Worm (Caenorhabditis elegans) whole organism, L1 larva: ENCODE results near the gene F59G1.8.

Experiments
- blmp-1 ChIP-seq: fragments of 150-350 bp; optimal IDR thresholded peaks from 2 replicates; lab custom pipeline; 2014; ENCODE audit warnings: missing biosample characterization, missing genetic modification characterization
- fos-1 ChIP-seq: fragments of 150-350 bp; optimal IDR thresholded peaks from 2 replicates; lab custom pipeline; 2014; ENCODE audit warnings: missing biosample characterization, missing genetic modification characterization
- jun-1 ChIP-seq: fragments of 150-350 bp; optimal IDR thresholded peaks from 2 replicates; lab custom pipeline; 2014; ENCODE audit warnings: missing biosample characterization, missing genetic modification reagents, missing genetic modification characterization
- lin-15B ChIP-seq: fragments of 150-350 bp; sonication (generic microtip); optimal IDR thresholded peaks from 3 replicates; lab custom pipeline; 2014; ENCODE audit warnings: missing biosample characterization, missing genetic modification characterization
- mab-9 ChIP-seq: fragments of 200-800 bp; sonication (Bioruptor generic); IDR thresholded peaks from 2 replicates; pipeline ENCODE4 v1.3.6; 2022; ENCODE audit warnings: missing genetic modification reagents, missing genetic modification characterization, missing compliant biosample characterization
- mep-1 ChIP-seq: fragments of 150-350 bp; optimal IDR thresholded peaks from 2 replicates; lab custom pipeline; 2014; ENCODE audit warnings: missing biosample characterization, missing genetic modification characterization
- pqm-1 ChIP-seq: sonication (generic microtip); optimal IDR thresholded peaks from 3 replicates; lab custom pipeline; 2017; ENCODE audit warnings: missing biosample characterization, missing genetic modification characterization

ce11 chrII:5858322-5858721 lies 48.0 kb upstream of the F59G1.8 start, which contains the start of gene F55C12.4:
- TF ChIP-seq mep-1: no peak
- TF ChIP-seq pqm-1 (tag; lab: Kevin White, UChicago): no peak
- no peak for TF ChIP-seq fos-1
- TF ChIP-seq lin-15B: no peak
- no peak for TF ChIP-seq jun-1
- no peak for TF ChIP-seq mab-9 (GFP tag; lab: Robert Waterston, UW)
- TF ChIP-seq blmp-1 (tag; lab: Kevin White, UChicago): no peak
